Fruit fly (Drosophila melanogaster) whole organism, embryonic: ENCODE data around the gene CG12609.

ENCODE experiments used
- ATbp ChIP-seq: fragments of 200-800 bp; sonication (Bioruptor generic); optimal IDR thresholded peaks from 2 replicates; lab custom pipeline; 2017; ENCODE audit warnings: missing biosample characterization, mild to moderate bottlenecking, missing genetic modification characterization, missing genetic modification reagents
- Abd-B ChIP-seq: fragments of 200-800 bp; sonication (Bioruptor generic); optimal IDR thresholded peaks from 2 replicates; lab custom pipeline; 2018; ENCODE audit warnings: missing biosample characterization, mild to moderate bottlenecking, missing genetic modification characterization, moderate library complexity
- Blimp-1 ChIP-seq: fragments of 200-800 bp; sonication (Bioruptor generic); optimal IDR thresholded peaks from 3 replicates; lab custom pipeline; 2018; ENCODE audit warnings: missing biosample characterization, missing genetic modification characterization, mild to moderate bottlenecking, moderate library complexity, missing genetic modification reagents
- Bteb2 ChIP-seq: fragments of 200-800 bp; sonication (Bioruptor generic); optimal IDR thresholded peaks from 2 replicates; lab custom pipeline; 2016; ENCODE audit warnings: missing biosample characterization, missing genetic modification characterization
- CG10979 ChIP-seq: fragments of 200-800 bp; sonication (Bioruptor generic); optimal IDR thresholded peaks from 2 replicates; lab custom pipeline; 2018; ENCODE audit warnings: missing biosample characterization, mild to moderate bottlenecking, missing genetic modification characterization, moderate library complexity
- CG11696 ChIP-seq: fragments of 200-800 bp; sonication (Bioruptor generic); IDR thresholded peaks from 2 replicates; pipeline ENCODE4 v1.3.6; 2022; ENCODE audit warnings: missing biosample characterization, missing genetic modification characterization
- CG12155 ChIP-seq: fragments of 200-800 bp; sonication (Bioruptor generic); optimal IDR thresholded peaks from 3 replicates; lab custom pipeline; 2016; ENCODE audit warnings: missing biosample characterization, missing genetic modification characterization
- CG12769 ChIP-seq: fragments of 200-800 bp; sonication (Bioruptor generic); optimal IDR thresholded peaks from 2 replicates; lab custom pipeline; 2019; ENCODE audit warnings: missing biosample characterization, mild to moderate bottlenecking, missing genetic modification characterization, moderate library complexity
- CG1603 ChIP-seq: fragments of 200-800 bp; sonication (Bioruptor generic); optimal IDR thresholded peaks from 2 replicates; lab custom pipeline; 2019; ENCODE audit warnings: missing biosample characterization, mild to moderate bottlenecking, missing genetic modification characterization, moderate library complexity
- CG17568 ChIP-seq: fragments of 200-800 bp; sonication (Bioruptor generic); optimal IDR thresholded peaks from 2 replicates; lab custom pipeline; 2018; ENCODE audit warnings: missing biosample characterization, mild to moderate bottlenecking, missing genetic modification characterization, moderate library complexity
- CG2199 ChIP-seq: fragments of 200-800 bp; sonication (Bioruptor generic); IDR thresholded peaks from 3 replicates; pipeline ENCODE4 v1.3.6; 2022; ENCODE audit warnings: missing biosample characterization, missing genetic modification characterization
- CG2712 ChIP-seq: fragments of 200-800 bp; optimal IDR thresholded peaks from 3 replicates; lab custom pipeline; 2019; ENCODE audit warnings: missing biosample characterization, mild to moderate bottlenecking, missing genetic modification characterization, moderate library complexity
- CG2875 ChIP-seq: fragments of 200-800 bp; sonication (Bioruptor generic); optimal IDR thresholded peaks from 2 replicates; lab custom pipeline; 2017; ENCODE audit warnings: missing biosample characterization, mild to moderate bottlenecking, missing genetic modification characterization, missing genetic modification reagents
- CG5953 ChIP-seq: fragments of 200-800 bp; sonication (Bioruptor generic); IDR thresholded peaks from 2 replicates; pipeline ENCODE4 v1.3.6; 2022; ENCODE audit warnings: missing biosample characterization, missing genetic modification characterization
- CG7928 ChIP-seq: fragments of 200-800 bp; sonication (Bioruptor generic); optimal IDR thresholded peaks from 2 replicates; lab custom pipeline; 2017; ENCODE audit warnings: missing biosample characterization, mild to moderate bottlenecking, missing genetic modification characterization
- CG8388 ChIP-seq: fragments of 200-800 bp; sonication (Bioruptor generic); optimal IDR thresholded peaks from 2 replicates; lab custom pipeline; 2019; ENCODE audit warnings: missing biosample characterization, mild to moderate bottlenecking, missing genetic modification characterization, moderate library complexity
- CTCF ChIP-seq: fragments of 200-800 bp; sonication (Bioruptor generic); optimal IDR thresholded peaks from 2 replicates; lab custom pipeline; 2017; ENCODE audit warnings: missing biosample characterization, mild to moderate bottlenecking, missing genetic modification characterization, moderate library complexity
- CoRest ChIP-seq: fragments of 200-800 bp; sonication (Bioruptor generic); optimal IDR thresholded peaks from 3 replicates; lab custom pipeline; 2018; ENCODE audit warnings: missing biosample characterization, mild to moderate bottlenecking, missing genetic modification characterization, moderate library complexity
- Dip2 ChIP-seq: fragments of 200-800 bp; sonication (Bioruptor generic); IDR thresholded peaks from 2 replicates; pipeline ENCODE4 v1.3.6; 2022; ENCODE audit warnings: missing biosample characterization, missing genetic modification characterization
- Ets65A ChIP-seq: fragments of 200-800 bp; sonication (Bioruptor generic); peaks from one replicate; lab custom pipeline; 2016; ENCODE audit warnings: missing biosample characterization, missing genetic modification characterization
- Med ChIP-seq: fragments of 200-800 bp; sonication (Bioruptor generic); peaks from one replicate; lab custom pipeline; 2016; ENCODE audit warnings: missing biosample characterization, missing genetic modification characterization, mild to moderate bottlenecking, inconsistent platforms, moderate library complexity
- NfI ChIP-seq: fragments of 200-800 bp; sonication (Bioruptor generic); optimal IDR thresholded peaks from 3 replicates; lab custom pipeline; 2018; ENCODE audit warnings: missing biosample characterization, mild to moderate bottlenecking, missing genetic modification characterization, moderate library complexity
- Optix ChIP-seq: fragments of 200-800 bp; sonication (Bioruptor generic); IDR thresholded peaks from 3 replicates; pipeline ENCODE4 v1.3.6; 2022; ENCODE audit warnings: missing biosample characterization, missing genetic modification characterization
- PHDP ChIP-seq: fragments of 200-800 bp; sonication (Bioruptor generic); optimal IDR thresholded peaks from 3 replicates; lab custom pipeline; 2018; ENCODE audit warnings: missing biosample characterization, mild to moderate bottlenecking, missing genetic modification characterization, moderate library complexity
- Poxn ChIP-seq: fragments of 200-800 bp; sonication (Bioruptor generic); IDR thresholded peaks from 2 replicates; pipeline ENCODE4 v1.3.6; 2022; ENCODE audit warnings: missing biosample characterization, missing genetic modification characterization
- Usf ChIP-seq: fragments of 200-800 bp; sonication (Bioruptor generic); optimal IDR thresholded peaks from 2 replicates; lab custom pipeline; 2017; ENCODE audit warnings: missing genotype, missing biosample characterization, missing genetic modification characterization
- amos ChIP-seq: fragments of 200-800 bp; sonication (Bioruptor generic); IDR thresholded peaks from 2 replicates; pipeline ENCODE4 v1.3.6; 2022; ENCODE audit warnings: missing biosample characterization, missing genetic modification characterization; ENCODE audit not compliant: partially characterized antibody
- bsh ChIP-seq, 2 experiments: fragments of 200-800 bp; sonication (Bioruptor generic); optimal IDR thresholded peaks; 2 replicates each; lab custom pipeline; 2017 to 2018; ENCODE audit warnings: mild to moderate bottlenecking in 2 of 2, missing biosample characterization in 2 of 2, missing genetic modification characterization in 2 of 2, moderate library complexity in 1 of 2
- corto ChIP-seq: fragments of 200-800 bp; sonication (Bioruptor generic); optimal IDR thresholded peaks from 2 replicates; lab custom pipeline; 2016; ENCODE audit warnings: missing biosample characterization, mild to moderate bottlenecking, missing genetic modification characterization, moderate library complexity
- crol ChIP-seq: fragments of 200-800 bp; sonication (Bioruptor generic); IDR thresholded peaks from 2 replicates; pipeline ENCODE4 v1.3.6; 2022; ENCODE audit warnings: missing biosample characterization, missing genetic modification characterization
- dysf ChIP-seq: fragments of 200-800 bp; sonication (Bioruptor generic); IDR thresholded peaks from 3 replicates; pipeline ENCODE4 v1.3.6; 2022; ENCODE audit warnings: missing biosample characterization, missing genetic modification characterization
- gem ChIP-seq: fragments of 200-800 bp; sonication (Bioruptor generic); optimal IDR thresholded peaks from 2 replicates; lab custom pipeline; 2019; ENCODE audit warnings: missing biosample characterization, mild to moderate bottlenecking, missing genetic modification characterization, moderate library complexity
- gsb ChIP-seq: fragments of 200-800 bp; sonication (Bioruptor generic); IDR thresholded peaks from 2 replicates; pipeline ENCODE4 v1.3.6; 2022; ENCODE audit warnings: missing biosample characterization, missing genetic modification characterization
- hkb ChIP-seq, 2 experiments: fragments of 200-800 bp in 1 of 2; fragments of >200 bp in 1 of 2; sonication (Bioruptor generic) in 1 of 2; IDR thresholded peaks in 1 of 2; optimal IDR thresholded peaks in 1 of 2; 2 replicates each; pipeline versions ENCODE4 v1.3.6 to Lab custom; 2017 to 2022; ENCODE audit warnings: missing biosample characterization in 1 of 2, missing genetic modification characterization in 1 of 2
- hth ChIP-seq: fragments of >200 bp; optimal IDR thresholded peaks from 2 replicates; lab custom pipeline; 2017; ENCODE audit warnings: inconsistent platforms
- lbe ChIP-seq: fragments of 200-800 bp; sonication (Bioruptor generic); optimal IDR thresholded peaks from 2 replicates; lab custom pipeline; 2016; ENCODE audit warnings: missing biosample characterization, mild to moderate bottlenecking, missing genetic modification characterization
- nom ChIP-seq: fragments of 200-800 bp; sonication (Bioruptor generic); optimal IDR thresholded peaks from 2 replicates; lab custom pipeline; 2017; ENCODE audit warnings: missing biosample characterization, missing genetic modification characterization, mild to moderate bottlenecking, moderate library complexity, missing genetic modification reagents
- prd ChIP-seq, 3 experiments: fragments of >200 bp in 2 of 3; fragments of 200-800 bp in 1 of 3; sonication (Bioruptor generic) in 1 of 3; optimal IDR thresholded peaks in 2 of 3; IDR thresholded peaks in 1 of 3; 2 replicates in 2 of 3; 3 replicates in 1 of 3; pipeline versions ENCODE4 v1.3.6 to Lab custom; 2017 to 2022; ENCODE audit warnings: missing biosample characterization in 1 of 3, missing genetic modification characterization in 1 of 3
- unpg ChIP-seq: fragments of 200-800 bp; sonication (Bioruptor generic); optimal IDR thresholded peaks from 3 replicates; lab custom pipeline; 2018; ENCODE audit warnings: missing biosample characterization, mild to moderate bottlenecking, missing genetic modification characterization, moderate library complexity

CG12609 gene

dm6 chrX:18783417-18784123 lies 35.5 kb upstream of the CG12609 start, which contains the start of gene CG18259 (continued):
- TF ChIP-seq prd (optimal IDR thresholded peaks at IDR 0.05; lab: Kevin White, UChicago) (no peak), prd (GFP tag; IDR thresholded peaks at IDR 0.05; lab: Robert Waterston, UW) (0 out of 3 replicates have a peak, but pooled peaks have one; percentile 9), CG17568 (GFP tag; lab: Kevin White, UChicago) (no peak), CG2712 (tag; lab: Kevin White, UChicago) (peak; percentile 28), CG10979 (tag; lab: Kevin White, UChicago) (no peak), Abd-B (GFP tag; lab: Kevin White, UChicago) (peak; percentile 15), CG12155 (GFP tag; lab: Kevin White, UChicago) (peak; percentile 13), Poxn (no peak), amos (peak; percentile 82)

- TF ChIP-seq Ets65A (GFP tag; lab: Kevin White, UChicago), result peak; percentile 30
- peak; percentile 88 for TF ChIP-seq CTCF (GFP tag; lab: Kevin White, UChicago)
- TF ChIP-seq PHDP (tag; lab: Kevin White, UChicago), result no peak
- no peak for TF ChIP-seq CG11696 (GFP tag; lab: Robert Waterston, UW)
- peak; percentile 81 for TF ChIP-seq Dip2 (GFP tag; lab: Robert Waterston, UW)
- TF ChIP-seq Blimp-1 (GFP tag; lab: Kevin White, UChicago), result peak; percentile 88
- TF ChIP-seq Med, result peak; percentile 30
- peak; percentile 29 for TF ChIP-seq CG10979 (tag; lab: Kevin White, UChicago)
Observed at dm6 chrX:18780260-18780659, 32.2 kb upstream of the CG12609 start.

dm6 chrX:18779662-18780061 lies 31.6 kb upstream of the CG12609 start:
- TF ChIP-seq Optix (GFP tag; lab: Robert Waterston, UW) (no peak), CG2199 (peak; percentile 57; the same call in 1 of the 3 replicates)

dm6 chrX:18776976-18777925 lies 29.1 kb upstream of the CG12609 start:
- no peak for TF ChIP-seq CG12769
- peak; percentile 56 for TF ChIP-seq lbe (GFP tag; lab: Kevin White, UChicago)
- peak; percentile 44 for TF ChIP-seq nom (GFP tag; lab: Kevin White, UChicago)
- TF ChIP-seq crol (GFP tag; lab: Robert Waterston, UW), result peak; percentile 41
- no peak for TF ChIP-seq Usf (GFP tag; lab: Kevin White, UChicago)
- no peak for TF ChIP-seq hth (lab: Kevin White, UChicago)
- peak; percentile 60 for TF ChIP-seq corto
- no peak for TF ChIP-seq gsb
- TF ChIP-seq CG2875 (GFP tag; lab: Kevin White, UChicago), result no peak
- no peak for TF ChIP-seq unpg (GFP tag; lab: Kevin White, UChicago)

- no peak for TF ChIP-seq hkb (optimal IDR thresholded peaks at IDR 0.05; lab: Kevin White, UChicago)
- TF ChIP-seq hkb (GFP tag; IDR thresholded peaks at IDR 0.05; lab: Robert Waterston, UW), result peak; percentile 18; the same call in 1 of the 2 replicates
- peak; percentile 87 for TF ChIP-seq gem (tag; lab: Kevin White, UChicago)
- no peak for TF ChIP-seq Bteb2 (GFP tag; lab: Kevin White, UChicago)
- no peak for TF ChIP-seq CG7928 (GFP tag; lab: Kevin White, UChicago)
- TF ChIP-seq CG8388, result peak; percentile 87
- TF ChIP-seq ATbp, result peak; percentile 61
- no peak for TF ChIP-seq CG5953
- peak; percentile 32 for TF ChIP-seq CG1603
- peak; percentile 81 for TF ChIP-seq CoRest (tag; lab: Kevin White, UChicago)
- peak; percentile 38 for TF ChIP-seq NfI
- TF ChIP-seq dysf, result peak; percentile 41; the same call in 1 of the 3 replicates
- TF ChIP-seq bsh (GFP tag; optimal IDR thresholded peaks at IDR 0.05; lab: Kevin White, UChicago), result peak; percentile 84 to 86
Observed at dm6 chrX:18775839-18776538, 27.9 kb upstream of the CG12609 start.
